Fruit fly (Drosophila melanogaster) whole organism, embryonic: ENCODE measurements around the gene Ilp5.

Experiments
- CG10979 ChIP-seq: fragments of 200-800 bp; sonication (Bioruptor generic); optimal IDR thresholded peaks from 2 replicates; lab custom pipeline; 2018; ENCODE audit warnings: missing biosample characterization, mild to moderate bottlenecking, missing genetic modification characterization, moderate library complexity
- CG11085 ChIP-seq: fragments of 200-800 bp; sonication (Bioruptor generic); IDR thresholded peaks from 2 replicates; pipeline ENCODE4 v1.3.6; 2022; ENCODE audit warnings: missing biosample characterization, missing genetic modification characterization
- CG12942 ChIP-seq: fragments of 200-800 bp; sonication (Bioruptor generic); optimal IDR thresholded peaks from 3 replicates; lab custom pipeline; 2016; ENCODE audit warnings: missing biosample characterization, missing genetic modification characterization
- CG13296 ChIP-seq: fragments of 200-800 bp; sonication (Bioruptor generic); optimal IDR thresholded peaks from 3 replicates; lab custom pipeline; 2018; ENCODE audit warnings: missing biosample characterization, mild to moderate bottlenecking, missing genetic modification characterization
- CG13624 ChIP-seq: fragments of 200-800 bp; sonication (Bioruptor generic); optimal IDR thresholded peaks from 2 replicates; lab custom pipeline; 2016; ENCODE audit warnings: missing biosample characterization, missing genetic modification characterization
- CG1647 ChIP-seq: fragments of 200-800 bp; sonication (Bioruptor generic); optimal IDR thresholded peaks from 3 replicates; lab custom pipeline; 2016; ENCODE audit warnings: missing biosample characterization, missing genetic modification characterization
- CG16813 ChIP-seq: fragments of 200-800 bp; sonication (Bioruptor generic); IDR thresholded peaks from 3 replicates; pipeline ENCODE4 v1.3.6; 2022; ENCODE audit warnings: missing biosample characterization, missing genetic modification characterization; ENCODE audit not compliant: partially characterized antibody
- CG17328 ChIP-seq: fragments of 200-800 bp; sonication (Bioruptor generic); IDR thresholded peaks from 2 replicates; pipeline ENCODE4 v1.3.6; 2022; ENCODE audit warnings: missing biosample characterization, missing genetic modification characterization
- CG18262 ChIP-seq: fragments of 200-800 bp; optimal IDR thresholded peaks from 3 replicates; lab custom pipeline; 2019; ENCODE audit warnings: missing biosample characterization, mild to moderate bottlenecking, missing genetic modification characterization, moderate library complexity
- CG18599 ChIP-seq: fragments of 200-800 bp; sonication (Bioruptor generic); optimal IDR thresholded peaks from 3 replicates; lab custom pipeline; 2017; ENCODE audit warnings: missing biosample characterization, missing genetic modification characterization, mild to moderate bottlenecking, moderate library complexity, missing genetic modification reagents
- CG2120 ChIP-seq: fragments of 200-800 bp; sonication (Bioruptor generic); optimal IDR thresholded peaks from 3 replicates; lab custom pipeline; 2016; ENCODE audit warnings: missing biosample characterization, missing genetic modification characterization
- CG2129 ChIP-seq: fragments of 200-800 bp; sonication (Bioruptor generic); IDR thresholded peaks from 2 replicates; pipeline ENCODE4 v1.3.6; 2022; ENCODE audit warnings: missing biosample characterization, missing genetic modification characterization; ENCODE audit not compliant: partially characterized antibody
- CG30020 ChIP-seq: fragments of 200-800 bp; optimal IDR thresholded peaks from 2 replicates; lab custom pipeline; 2019; ENCODE audit warnings: missing biosample characterization, mild to moderate bottlenecking, missing genetic modification characterization, moderate library complexity
- CG3065 ChIP-seq: fragments of 200-800 bp; sonication (Bioruptor generic); optimal IDR thresholded peaks from 2 replicates; lab custom pipeline; 2016; ENCODE audit warnings: missing biosample characterization, missing genetic modification characterization
- CG33557 ChIP-seq: fragments of 200-800 bp; sonication (Bioruptor generic); optimal IDR thresholded peaks from 2 replicates; lab custom pipeline; 2019; ENCODE audit warnings: missing biosample characterization, mild to moderate bottlenecking, missing genetic modification characterization, moderate library complexity
- CG3838 ChIP-seq: fragments of 200-800 bp; sonication (Bioruptor generic); optimal IDR thresholded peaks from 3 replicates; lab custom pipeline; 2016; ENCODE audit warnings: missing biosample characterization, missing genetic modification characterization
- CG42726 ChIP-seq: fragments of 200-800 bp; sonication (Bioruptor generic); IDR thresholded peaks from 2 replicates; pipeline ENCODE4 v1.3.6; 2022; ENCODE audit warnings: missing biosample characterization, missing genetic modification characterization; ENCODE audit not compliant: partially characterized antibody
- CG4404 ChIP-seq: fragments of 200-800 bp; sonication (Bioruptor generic); IDR thresholded peaks from 2 replicates; pipeline ENCODE4 v1.3.6; 2022; ENCODE audit warnings: missing biosample characterization, missing genetic modification characterization
- CG6791 ChIP-seq: fragments of 200-800 bp; sonication (Bioruptor generic); IDR thresholded peaks from 3 replicates; pipeline ENCODE4 v1.3.6; 2022; ENCODE audit warnings: missing biosample characterization, missing genetic modification characterization; ENCODE audit not compliant: partially characterized antibody
- CG9876 ChIP-seq: fragments of 200-800 bp; sonication (Bioruptor generic); optimal IDR thresholded peaks from 2 replicates; lab custom pipeline; 2016; ENCODE audit warnings: missing biosample characterization, missing genetic modification characterization
- E2f2 ChIP-seq: fragments of 200-800 bp; sonication (Bioruptor generic); IDR thresholded peaks from 2 replicates; pipeline ENCODE4 v1.3.6; 2022; ENCODE audit warnings: missing biosample characterization, missing genetic modification characterization
- H2.0 ChIP-seq: fragments of 200-800 bp; sonication (Bioruptor generic); IDR thresholded peaks from 2 replicates; pipeline ENCODE4 v1.3.6; 2022; ENCODE audit warnings: missing biosample characterization, missing genetic modification characterization
- Lhr ChIP-seq: fragments of 200-800 bp; sonication (Bioruptor generic); optimal IDR thresholded peaks from 3 replicates; lab custom pipeline; 2017; ENCODE audit warnings: mild to moderate bottlenecking, missing biosample characterization, missing genetic modification reagents, missing genetic modification characterization
- MBD-R2 ChIP-seq: fragments of 200-800 bp; sonication (Bioruptor generic); IDR thresholded peaks from 2 replicates; pipeline ENCODE4 v1.3.6; 2022; ENCODE audit warnings: missing biosample characterization, missing genetic modification characterization
- Mrtf ChIP-seq: fragments of 200-800 bp; sonication (Bioruptor generic); IDR thresholded peaks from 3 replicates; pipeline ENCODE4 v1.3.6; 2022; ENCODE audit warnings: missing biosample characterization, missing genetic modification characterization
- NFAT ChIP-seq: fragments of 200-800 bp; sonication (Bioruptor generic); IDR thresholded peaks from 2 replicates; pipeline ENCODE4 v1.3.6; 2022; ENCODE audit warnings: missing biosample characterization, missing genetic modification characterization
- Optix ChIP-seq: fragments of 200-800 bp; sonication (Bioruptor generic); IDR thresholded peaks from 3 replicates; pipeline ENCODE4 v1.3.6; 2022; ENCODE audit warnings: missing biosample characterization, missing genetic modification characterization
- Pdp1 ChIP-seq, 2 experiments: fragments of 200-800 bp; sonication (Bioruptor generic); optimal IDR thresholded peaks; 3 replicates each; lab custom pipeline; 2016; ENCODE audit warnings: missing biosample characterization in 2 of 2, missing genetic modification characterization in 2 of 2, mild to moderate bottlenecking in 1 of 2, moderate library complexity in 1 of 2
- Side ChIP-seq: fragments of 200-800 bp; sonication (Bioruptor generic); optimal IDR thresholded peaks from 2 replicates; lab custom pipeline; 2016; ENCODE audit warnings: missing biosample characterization, missing genetic modification characterization
- Ssrp ChIP-seq: fragments of 200-800 bp; sonication (Bioruptor generic); optimal IDR thresholded peaks from 2 replicates; lab custom pipeline; 2018; ENCODE audit warnings: missing biosample characterization, mild to moderate bottlenecking, missing genetic modification characterization, moderate library complexity
- Stat92E ChIP-seq, 3 experiments: fragments of >200 bp in 2 of 3; fragments of 200-800 bp in 1 of 3; sonication (Bioruptor generic) in 1 of 3; optimal IDR thresholded peaks; 2 replicates each; lab custom pipeline; 2017 to 2019; ENCODE audit warnings: missing biosample characterization in 3 of 3, missing genetic modification characterization in 3 of 3, mild to moderate bottlenecking in 1 of 3, moderate library complexity in 1 of 3
- Vsx1 ChIP-seq: fragments of 200-800 bp; sonication (Bioruptor generic); optimal IDR thresholded peaks from 2 replicates; lab custom pipeline; 2017; ENCODE audit warnings: missing biosample characterization, mild to moderate bottlenecking, missing genetic modification characterization, missing genetic modification reagents
- amos ChIP-seq: fragments of 200-800 bp; sonication (Bioruptor generic); IDR thresholded peaks from 2 replicates; pipeline ENCODE4 v1.3.6; 2022; ENCODE audit warnings: missing biosample characterization, missing genetic modification characterization; ENCODE audit not compliant: partially characterized antibody
- ato ChIP-seq: fragments of 200-800 bp; sonication (Bioruptor generic); IDR thresholded peaks from 2 replicates; pipeline ENCODE4 v1.3.6; 2022; ENCODE audit warnings: missing biosample characterization, missing genetic modification characterization; ENCODE audit not compliant: partially characterized antibody
- chif ChIP-seq, 2 experiments: fragments of 200-800 bp; sonication (Bioruptor generic); optimal IDR thresholded peaks; 3 replicates each; lab custom pipeline; 2016; ENCODE audit warnings: missing biosample characterization in 2 of 2, missing genetic modification characterization in 2 of 2
- ewg ChIP-seq: fragments of 200-800 bp; sonication (Bioruptor generic); optimal IDR thresholded peaks from 3 replicates; lab custom pipeline; 2017; ENCODE audit warnings: mild to moderate bottlenecking, missing biosample characterization, missing genetic modification reagents, missing genetic modification characterization
- gsb-n ChIP-seq: fragments of 200-800 bp; sonication (Bioruptor generic); optimal IDR thresholded peaks from 3 replicates; lab custom pipeline; 2018; ENCODE audit warnings: missing biosample characterization, mild to moderate bottlenecking, missing genetic modification characterization
- hbn ChIP-seq: fragments of 200-800 bp; sonication (Bioruptor generic); IDR thresholded peaks from 2 replicates; pipeline ENCODE4 v1.3.6; 2022; ENCODE audit warnings: missing biosample characterization, missing genetic modification characterization; ENCODE audit not compliant: partially characterized antibody
- hkb ChIP-seq, 2 experiments: fragments of 200-800 bp in 1 of 2; fragments of >200 bp in 1 of 2; sonication (Bioruptor generic) in 1 of 2; IDR thresholded peaks in 1 of 2; optimal IDR thresholded peaks in 1 of 2; 2 replicates each; pipeline versions ENCODE4 v1.3.6 to Lab custom; 2017 to 2022; ENCODE audit warnings: missing biosample characterization in 1 of 2, missing genetic modification characterization in 1 of 2
- ind ChIP-seq: fragments of 200-800 bp; sonication (Bioruptor generic); optimal IDR thresholded peaks from 3 replicates; lab custom pipeline; 2016; ENCODE audit warnings: missing biosample characterization, missing genetic modification characterization
- inv ChIP-seq: fragments of 200-800 bp; sonication (Bioruptor generic); IDR thresholded peaks from 2 replicates; pipeline ENCODE4 v1.3.6; 2022; ENCODE audit warnings: missing biosample characterization, missing genetic modification characterization; ENCODE audit not compliant: partially characterized antibody
- luna ChIP-seq: fragments of 200-800 bp; sonication (Bioruptor generic); optimal IDR thresholded peaks from 2 replicates; lab custom pipeline; 2016; ENCODE audit warnings: missing biosample characterization, missing genetic modification characterization
- pzg ChIP-seq: fragments of 200-800 bp; sonication (Bioruptor generic); optimal IDR thresholded peaks from 3 replicates; lab custom pipeline; 2018; ENCODE audit warnings: missing biosample characterization, mild to moderate bottlenecking, missing genetic modification characterization, moderate library complexity
- run ChIP-seq: fragments of 200-800 bp; sonication (Bioruptor generic); optimal IDR thresholded peaks from 3 replicates; lab custom pipeline; 2018; ENCODE audit warnings: missing biosample characterization, mild to moderate bottlenecking, missing genetic modification characterization
- sd ChIP-seq: fragments of 200-800 bp; sonication (Bioruptor generic); optimal IDR thresholded peaks from 3 replicates; lab custom pipeline; 2018; ENCODE audit warnings: missing biosample characterization, mild to moderate bottlenecking, missing genetic modification characterization, moderate library complexity
- ssp ChIP-seq: fragments of 200-800 bp; sonication (Bioruptor generic); IDR thresholded peaks from 2 replicates; pipeline ENCODE4 v1.3.6; 2022; ENCODE audit warnings: missing biosample characterization, missing genetic modification characterization
- trh ChIP-seq: fragments of 200-800 bp; sonication (Bioruptor generic); optimal IDR thresholded peaks from 2 replicates; lab custom pipeline; 2016; ENCODE audit warnings: missing biosample characterization, missing genetic modification characterization

Ilp5 gene

DNA sequence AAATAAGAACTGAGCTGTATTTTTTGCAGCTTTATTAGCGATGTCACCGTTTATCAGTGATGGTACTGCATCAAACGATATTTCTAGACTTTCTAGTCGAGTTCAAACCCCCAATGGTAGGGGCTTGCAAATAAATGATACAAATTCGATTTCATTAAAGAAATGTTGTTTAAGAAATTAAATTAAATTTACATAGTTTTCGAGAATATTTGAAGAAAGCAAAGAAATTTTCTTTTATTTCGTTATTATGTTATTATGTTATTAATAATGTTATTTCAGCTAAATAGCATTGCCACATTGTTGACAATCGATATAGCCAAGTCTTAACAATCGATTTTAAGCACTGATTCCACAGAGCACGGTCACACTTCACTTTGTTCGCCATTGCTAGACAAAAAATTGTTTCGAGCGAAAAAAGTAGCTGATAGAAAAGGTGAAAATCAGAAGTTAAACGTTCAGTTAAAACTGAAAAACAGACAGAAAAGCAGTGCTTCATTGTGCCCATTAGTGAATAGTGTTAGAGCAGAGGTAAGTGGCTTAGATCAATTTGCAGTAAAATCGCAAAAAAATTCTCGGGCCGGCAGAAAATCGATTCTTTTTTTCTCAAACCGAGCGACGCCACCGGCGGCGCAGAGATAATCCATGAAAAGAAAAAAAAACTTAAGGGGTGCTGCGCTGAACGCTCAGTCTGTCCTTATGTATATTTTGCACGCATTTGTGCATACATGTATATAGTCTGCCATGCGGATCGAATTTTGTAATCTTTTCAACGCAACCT, 40.8 kb upstream of the Ilp5 start, which contains the start of the genes iPLA2-VIA and Ciz1 (continued):
- TF ChIP-seq amos (GFP tag; lab: Robert Waterston, UW) (peak; percentile 71; the same call in 1 of the 2 replicates), ind (GFP tag; lab: Kevin White, UChicago) (peak; percentile 37), Side (GFP tag; lab: Kevin White, UChicago) (peak; percentile 13), CG13624 (no peak), ssp (GFP tag; lab: Robert Waterston, UW) (0 out of 2 replicates have a peak, but pooled peaks have one; percentile 11), inv (peak; percentile 72), CG11085 (GFP tag; lab: Robert Waterston, UW) (no peak), CG42726 (0 out of 2 replicates have a peak, but pooled peaks have one; percentile 47), Mrtf (GFP tag; lab: Robert Waterston, UW) (no peak), MBD-R2 (peak; percentile 53), run (tag; lab: Kevin White, UChicago) (no peak), hkb (optimal IDR thresholded peaks at IDR 0.05; lab: Kevin White, UChicago) (no peak), hkb (GFP tag; IDR thresholded peaks at IDR 0.05; lab: Robert Waterston, UW) (no peak), sd (tag; lab: Kevin White, UChicago) (no peak), ato (GFP tag; lab: Robert Waterston, UW) (0 out of 2 replicates have a peak, but pooled peaks have one; percentile 9), trh (GFP tag; lab: Kevin White, UChicago) (no peak), CG1647 (GFP tag; lab: Kevin White, UChicago) (peak; percentile 16), luna (no peak), CG10979 (tag; lab: Kevin White, UChicago) (peak; percentile 14), CG18262 (tag; lab: Kevin White, UChicago) (no peak), CG13296 (GFP tag; lab: Kevin White, UChicago) (no peak), Pdp1 (GFP tag; optimal IDR thresholded peaks at IDR 0.05; lab: Kevin White, UChicago) (peak in 1 of 2 experiments; percentile 39), CG3838 (GFP tag; lab: Kevin White, UChicago) (no peak), E2f2 (no peak), CG2120 (GFP tag; lab: Kevin White, UChicago) (peak; percentile 32), gsb-n (tag; lab: Kevin White, UChicago) (no peak), H2.0 (no peak), CG16813 (GFP tag; lab: Robert Waterston, UW) (peak; percentile 81; the same call in 2 of the 3 replicates), hbn (peak; percentile 50; the same call in 1 of the 2 replicates), CG2129 (GFP tag; lab: Robert Waterston, UW) (peak; percentile 52; the same call in 1 of the 2 replicates), Vsx1 (GFP tag; lab: Kevin White, UChicago) (no peak), Optix (GFP tag; lab: Robert Waterston, UW) (no peak), CG12942 (GFP tag; lab: Kevin White, UChicago) (no peak), CG6791 (GFP tag; lab: Robert Waterston, UW) (0 out of 3 replicates have a peak, but pooled peaks have one; percentile 57), CG30020 (tag; lab: Kevin White, UChicago) (peak; percentile 59), chif (GFP tag; optimal IDR thresholded peaks at IDR 0.05; lab: Kevin White, UChicago) (no peak), CG3065 (GFP tag; lab: Kevin White, UChicago) (no peak), CG4404 (GFP tag; lab: Robert Waterston, UW) (no peak), Lhr (GFP tag; lab: Kevin White, UChicago) (peak; percentile 71), ewg (GFP tag; lab: Kevin White, UChicago) (no peak), CG9876 (GFP tag; lab: Kevin White, UChicago) (no peak), pzg (peak; percentile 79), Stat92E (GFP tag; optimal IDR thresholded peaks at IDR 0.05; lab: Kevin White, UChicago) (no peak), CG17328 (GFP tag; lab: Robert Waterston, UW) (no peak), NFAT (GFP tag; lab: Robert Waterston, UW) (no peak), CG33557 (GFP tag; lab: Kevin White, UChicago) (no peak), Ssrp (tag; lab: Kevin White, UChicago) (no peak), CG18599 (no peak)
